2 worm cellular contexts compared by ENCODE assay signal in the genomic region with DNA sequence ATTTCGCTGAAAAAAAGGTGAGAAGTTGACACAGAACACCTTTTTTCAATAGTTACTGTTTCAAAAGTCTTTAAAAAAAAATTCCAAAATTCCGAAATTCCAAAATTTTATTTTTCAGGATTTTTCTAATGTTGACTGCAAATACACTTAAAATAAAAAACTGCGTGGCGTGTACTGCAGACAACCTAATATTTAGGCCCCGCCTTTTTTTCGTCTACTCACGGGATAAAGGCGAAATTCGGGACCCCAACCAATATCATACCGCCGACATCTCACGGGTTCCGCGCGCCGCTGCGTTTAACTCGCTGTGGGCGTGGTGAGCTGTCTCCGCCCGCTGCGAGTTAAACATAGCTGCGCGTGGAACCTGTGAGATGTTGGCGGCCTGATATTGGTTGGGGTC.
TF ChIP-seq lines count a peak whose summit lies in the region.

No protein-coding gene starts in this region.

TF ChIP-seq in whole organism, L4 larva, 104 proteins besides CTCF, POLR2A, EP300 and RAD21:
- 0 out of 2 replicates have a peak, but pooled peaks have one; percentile 49 for TF ChIP-seq set-16 (GFP tag; IDR thresholded peaks at IDR 0.05; lab: Robert Waterston, UW)
- TF ChIP-seq snpc-1.2 (GFP tag; IDR thresholded peaks at IDR 0.05; lab: Robert Waterston, UW) = peak; percentile 80
- no peak for TF ChIP-seq hif-1 (tag; optimal IDR thresholded peaks at IDR 0.05; lab: Kevin White, UChicago)

TF ChIP-seq in whole organism, young adult, 124 proteins besides CTCF, POLR2A, EP300 and RAD21:
- TF ChIP-seq ceh-100 (GFP tag; IDR thresholded peaks at IDR 0.05; lab: Robert Waterston, UW) (no peak), tlf-1 (GFP tag; optimal IDR thresholded peaks at IDR 0.05; lab: Kevin White, UChicago) (no peak), sea-2 (GFP tag; IDR thresholded peaks at IDR 0.05; lab: Robert Waterston, UW) (no peak), attf-6 (GFP tag; IDR thresholded peaks at IDR 0.05; lab: Robert Waterston, UW) (peak; percentile 75; the same call in 1 of the 2 replicates), madf-3 (GFP tag; IDR thresholded peaks at IDR 0.05; lab: Robert Waterston, UW) (0 out of 2 replicates have a peak, but pooled peaks have one; percentile 34), snpc-4 (GFP tag; optimal IDR thresholded peaks at IDR 0.05; lab: Kevin White, UChicago) (no peak), snpc-4 (tag; optimal IDR thresholded peaks at IDR 0.05; lab: Kevin White, UChicago) (peak in 2 of 4 experiments; percentile 4 to 84), hsf-1 (GFP tag; IDR thresholded peaks at IDR 0.05; lab: Robert Waterston, UW) (0 out of 2 replicates have a peak, but pooled peaks have one; percentile 21)
